Fruit fly (Drosophila melanogaster) whole organism, embryonic: ENCODE measurements around the gene nst.

Experiments
- CG10462 ChIP-seq: fragments of 200-800 bp; sonication (Bioruptor generic); optimal IDR thresholded peaks from 2 replicates; lab custom pipeline; 2016; ENCODE audit warnings: missing biosample characterization, missing genetic modification characterization
- CG10979 ChIP-seq: fragments of 200-800 bp; sonication (Bioruptor generic); optimal IDR thresholded peaks from 2 replicates; lab custom pipeline; 2018; ENCODE audit warnings: missing biosample characterization, mild to moderate bottlenecking, missing genetic modification characterization, moderate library complexity
- CG12236 ChIP-seq: fragments of 200-800 bp; sonication (Bioruptor generic); optimal IDR thresholded peaks from 2 replicates; lab custom pipeline; 2016; ENCODE audit warnings: missing biosample characterization, missing genetic modification characterization
- CG15601 ChIP-seq: fragments of 200-800 bp; sonication (Bioruptor generic); optimal IDR thresholded peaks from 3 replicates; lab custom pipeline; 2019; ENCODE audit warnings: missing biosample characterization, mild to moderate bottlenecking, missing genetic modification characterization, moderate library complexity
- CG17359 ChIP-seq: fragments of 200-800 bp; sonication (Bioruptor generic); optimal IDR thresholded peaks from 3 replicates; lab custom pipeline; 2018; ENCODE audit warnings: missing biosample characterization, mild to moderate bottlenecking, missing genetic modification characterization, moderate library complexity
- CG18262 ChIP-seq: fragments of 200-800 bp; optimal IDR thresholded peaks from 3 replicates; lab custom pipeline; 2019; ENCODE audit warnings: missing biosample characterization, mild to moderate bottlenecking, missing genetic modification characterization, moderate library complexity
- CG2120 ChIP-seq: fragments of 200-800 bp; sonication (Bioruptor generic); optimal IDR thresholded peaks from 3 replicates; lab custom pipeline; 2016; ENCODE audit warnings: missing biosample characterization, missing genetic modification characterization
- CG32772 ChIP-seq: fragments of 200-800 bp; sonication (Bioruptor generic); IDR thresholded peaks from 2 replicates; pipeline ENCODE4 v1.3.6; 2022; ENCODE audit warnings: missing biosample characterization, missing genetic modification characterization
- CG4282 ChIP-seq: fragments of 200-800 bp; sonication (Bioruptor generic); optimal IDR thresholded peaks from 2 replicates; lab custom pipeline; 2016; ENCODE audit warnings: missing biosample characterization, missing genetic modification characterization
- CG43689 ChIP-seq: fragments of 200-800 bp; sonication (Bioruptor generic); IDR thresholded peaks from 2 replicates; pipeline ENCODE4 v1.3.6; 2022; ENCODE audit warnings: missing biosample characterization, missing genetic modification characterization
- CG4424 ChIP-seq: fragments of 200-800 bp; sonication (Bioruptor generic); optimal IDR thresholded peaks from 3 replicates; lab custom pipeline; 2016; ENCODE audit warnings: missing biosample characterization, missing genetic modification characterization
- CG5180 ChIP-seq: fragments of 200-800 bp; sonication (Bioruptor generic); optimal IDR thresholded peaks from 3 replicates; lab custom pipeline; 2017; ENCODE audit warnings: missing biosample characterization, missing genetic modification characterization, mild to moderate bottlenecking, moderate library complexity, missing genetic modification reagents
- CG6854 ChIP-seq: fragments of 200-800 bp; sonication (Bioruptor generic); optimal IDR thresholded peaks from 3 replicates; lab custom pipeline; 2017; ENCODE audit warnings: missing biosample characterization, mild to moderate bottlenecking, missing genetic modification characterization
- CG8290 ChIP-seq, 3 experiments: fragments of 200-800 bp; sonication (Bioruptor generic); optimal IDR thresholded peaks; 2 replicates each; lab custom pipeline; 2016 to 2019; ENCODE audit warnings: missing biosample characterization in 3 of 3, missing genetic modification characterization in 3 of 3, mild to moderate bottlenecking in 2 of 3, moderate library complexity in 1 of 3
- CG9215 ChIP-seq: fragments of 200-800 bp; sonication (Bioruptor generic); IDR thresholded peaks from 2 replicates; pipeline ENCODE4 v1.3.6; 2022; ENCODE audit warnings: missing biosample characterization, missing genetic modification characterization
- CG9609 ChIP-seq: fragments of 200-800 bp; sonication (Bioruptor generic); optimal IDR thresholded peaks from 3 replicates; lab custom pipeline; 2016; ENCODE audit warnings: missing biosample characterization, missing genetic modification characterization
- CkIIα-i1 ChIP-seq: fragments of 200-800 bp; sonication (Bioruptor generic); IDR thresholded peaks from 2 replicates; pipeline ENCODE4 v1.3.6; 2022; ENCODE audit warnings: missing biosample characterization, missing genetic modification characterization
- Dp ChIP-seq: fragments of 200-800 bp; sonication (Bioruptor generic); optimal IDR thresholded peaks from 2 replicates; lab custom pipeline; 2018; ENCODE audit warnings: missing biosample characterization, mild to moderate bottlenecking, missing genetic modification characterization, moderate library complexity
- E2f2 ChIP-seq: fragments of 200-800 bp; sonication (Bioruptor generic); IDR thresholded peaks from 2 replicates; pipeline ENCODE4 v1.3.6; 2022; ENCODE audit warnings: missing biosample characterization, missing genetic modification characterization
- Fer2 ChIP-seq: fragments of 200-800 bp; sonication (Bioruptor generic); optimal IDR thresholded peaks from 2 replicates; lab custom pipeline; 2018; ENCODE audit warnings: missing biosample characterization, mild to moderate bottlenecking, missing genetic modification characterization, moderate library complexity
- Gsc ChIP-seq: fragments of 200-800 bp; sonication (Bioruptor generic); IDR thresholded peaks from 2 replicates; pipeline ENCODE4 v1.3.6; 2022; ENCODE audit warnings: missing biosample characterization, missing genetic modification characterization
- MBD-R2 ChIP-seq: fragments of 200-800 bp; sonication (Bioruptor generic); IDR thresholded peaks from 2 replicates; pipeline ENCODE4 v1.3.6; 2022; ENCODE audit warnings: missing biosample characterization, missing genetic modification characterization
- MESR4 ChIP-seq: fragments of 200-800 bp; sonication (Bioruptor generic); optimal IDR thresholded peaks from 2 replicates; lab custom pipeline; 2018; ENCODE audit warnings: missing biosample characterization, mild to moderate bottlenecking, missing genetic modification characterization, moderate library complexity
- Myb ChIP-seq: fragments of 200-800 bp; sonication (Bioruptor generic); optimal IDR thresholded peaks from 2 replicates; lab custom pipeline; 2016; ENCODE audit warnings: missing biosample characterization, missing genetic modification characterization
- Nf-YC ChIP-seq: fragments of 200-800 bp; optimal IDR thresholded peaks from 3 replicates; lab custom pipeline; 2019; ENCODE audit warnings: missing biosample characterization, mild to moderate bottlenecking, missing genetic modification characterization, moderate library complexity
- Oaz ChIP-seq: fragments of 200-800 bp; sonication (Bioruptor generic); IDR thresholded peaks from 2 replicates; pipeline ENCODE4 v1.3.6; 2022; ENCODE audit warnings: missing biosample characterization, missing genetic modification characterization
- Ptx1 ChIP-seq: fragments of 200-800 bp; sonication (Bioruptor generic); IDR thresholded peaks from 2 replicates; pipeline ENCODE4 v1.3.6; 2022; ENCODE audit warnings: missing biosample characterization, missing genetic modification characterization
- Side ChIP-seq: fragments of 200-800 bp; sonication (Bioruptor generic); optimal IDR thresholded peaks from 2 replicates; lab custom pipeline; 2016; ENCODE audit warnings: missing biosample characterization, missing genetic modification characterization
- Sox102F ChIP-seq: fragments of 200-800 bp; sonication (Bioruptor generic); optimal IDR thresholded peaks from 2 replicates; lab custom pipeline; 2018; ENCODE audit warnings: missing biosample characterization, mild to moderate bottlenecking, missing genetic modification characterization, moderate library complexity
- Sry-β ChIP-seq: fragments of 200-800 bp; sonication (Bioruptor generic); optimal IDR thresholded peaks from 2 replicates; lab custom pipeline; 2018; ENCODE audit warnings: missing biosample characterization, mild to moderate bottlenecking, missing genetic modification characterization, moderate library complexity
- abd-A ChIP-seq: fragments of 200-800 bp; sonication (Bioruptor generic); optimal IDR thresholded peaks from 3 replicates; lab custom pipeline; 2019; ENCODE audit warnings: missing biosample characterization, mild to moderate bottlenecking, missing genetic modification characterization, moderate library complexity
- bcd ChIP-seq: fragments of 200-800 bp; sonication (Bioruptor generic); optimal IDR thresholded peaks from 2 replicates; lab custom pipeline; 2017; ENCODE audit warnings: missing biosample characterization, mild to moderate bottlenecking, missing genetic modification characterization
- br ChIP-seq: fragments of >200 bp; optimal IDR thresholded peaks from 2 replicates; lab custom pipeline; 2017
- bsh ChIP-seq, 2 experiments: fragments of 200-800 bp; sonication (Bioruptor generic); optimal IDR thresholded peaks; 2 replicates each; lab custom pipeline; 2017 to 2018; ENCODE audit warnings: mild to moderate bottlenecking in 2 of 2, missing biosample characterization in 2 of 2, missing genetic modification characterization in 2 of 2, moderate library complexity in 1 of 2
- cato ChIP-seq: fragments of 200-800 bp; sonication (Bioruptor generic); optimal IDR thresholded peaks from 2 replicates; lab custom pipeline; 2016; ENCODE audit warnings: missing biosample characterization, missing genetic modification characterization, borderline replicate concordance
- chinmo ChIP-seq: fragments of 200-800 bp; sonication (Bioruptor generic); IDR thresholded peaks from 4 replicates; pipeline ENCODE4 v1.3.6; 2022; ENCODE audit warnings: missing biosample characterization, missing genetic modification characterization; ENCODE audit not compliant: partially characterized antibody
- ci ChIP-seq: fragments of 200-800 bp; sonication (Bioruptor generic); IDR thresholded peaks from 3 replicates; pipeline ENCODE4 v1.3.6; 2022; ENCODE audit warnings: missing biosample characterization, missing genetic modification characterization
- emc ChIP-seq: fragments of 200-800 bp; sonication (Bioruptor generic); optimal IDR thresholded peaks from 2 replicates; lab custom pipeline; 2016; ENCODE audit warnings: missing biosample characterization, missing genetic modification characterization
- ems ChIP-seq: fragments of 200-800 bp; sonication (Bioruptor generic); optimal IDR thresholded peaks from 3 replicates; lab custom pipeline; 2016; ENCODE audit warnings: missing biosample characterization, missing genetic modification characterization
- eyg ChIP-seq: fragments of 200-800 bp; sonication (Bioruptor generic); optimal IDR thresholded peaks from 3 replicates; lab custom pipeline; 2016; ENCODE audit warnings: missing biosample characterization, missing genetic modification characterization
- mirr ChIP-seq: fragments of 200-800 bp; sonication (Bioruptor generic); optimal IDR thresholded peaks from 3 replicates; lab custom pipeline; 2018; ENCODE audit warnings: missing biosample characterization, mild to moderate bottlenecking, missing genetic modification characterization
- nom ChIP-seq: fragments of 200-800 bp; sonication (Bioruptor generic); optimal IDR thresholded peaks from 2 replicates; lab custom pipeline; 2017; ENCODE audit warnings: missing biosample characterization, missing genetic modification characterization, mild to moderate bottlenecking, moderate library complexity, missing genetic modification reagents
- odd ChIP-seq: fragments of 200-800 bp; sonication (Bioruptor generic); optimal IDR thresholded peaks from 2 replicates; lab custom pipeline; 2017; ENCODE audit warnings: missing biosample characterization, mild to moderate bottlenecking, missing genetic modification characterization
- org-1 ChIP-seq: fragments of 200-800 bp; sonication (Bioruptor generic); optimal IDR thresholded peaks from 2 replicates; lab custom pipeline; 2017; ENCODE audit warnings: missing biosample characterization, missing genetic modification characterization
- peb ChIP-seq: fragments of 200-800 bp; sonication (Bioruptor generic); IDR thresholded peaks from 2 replicates; pipeline ENCODE4 v1.3.6; 2022; ENCODE audit warnings: missing biosample characterization, missing genetic modification characterization
- pfk ChIP-seq: fragments of 200-800 bp; sonication (Bioruptor generic); optimal IDR thresholded peaks from 2 replicates; lab custom pipeline; 2018; ENCODE audit warnings: missing biosample characterization, mild to moderate bottlenecking, missing genetic modification characterization, moderate library complexity
- sens ChIP-seq: fragments of 200-800 bp; sonication (Bioruptor generic); peaks from one replicate; lab custom pipeline; 2016; ENCODE audit warnings: missing biosample characterization, missing genetic modification characterization
- sisA ChIP-seq: fragments of 200-800 bp; sonication (Bioruptor generic); IDR thresholded peaks from 2 replicates; pipeline ENCODE4 v1.3.6; 2022; ENCODE audit warnings: missing biosample characterization, missing genetic modification characterization
- tio ChIP-seq: fragments of 200-800 bp; sonication (Bioruptor generic); optimal IDR thresholded peaks from 2 replicates; lab custom pipeline; 2017; ENCODE audit warnings: missing biosample characterization, missing genetic modification characterization, inconsistent platforms
- zfh1 ChIP-seq: fragments of 200-800 bp; sonication (Bioruptor generic); IDR thresholded peaks from 3 replicates; pipeline ENCODE4 v1.3.6; 2022; ENCODE audit warnings: missing biosample characterization, missing genetic modification characterization

Gene nst

DNA sequence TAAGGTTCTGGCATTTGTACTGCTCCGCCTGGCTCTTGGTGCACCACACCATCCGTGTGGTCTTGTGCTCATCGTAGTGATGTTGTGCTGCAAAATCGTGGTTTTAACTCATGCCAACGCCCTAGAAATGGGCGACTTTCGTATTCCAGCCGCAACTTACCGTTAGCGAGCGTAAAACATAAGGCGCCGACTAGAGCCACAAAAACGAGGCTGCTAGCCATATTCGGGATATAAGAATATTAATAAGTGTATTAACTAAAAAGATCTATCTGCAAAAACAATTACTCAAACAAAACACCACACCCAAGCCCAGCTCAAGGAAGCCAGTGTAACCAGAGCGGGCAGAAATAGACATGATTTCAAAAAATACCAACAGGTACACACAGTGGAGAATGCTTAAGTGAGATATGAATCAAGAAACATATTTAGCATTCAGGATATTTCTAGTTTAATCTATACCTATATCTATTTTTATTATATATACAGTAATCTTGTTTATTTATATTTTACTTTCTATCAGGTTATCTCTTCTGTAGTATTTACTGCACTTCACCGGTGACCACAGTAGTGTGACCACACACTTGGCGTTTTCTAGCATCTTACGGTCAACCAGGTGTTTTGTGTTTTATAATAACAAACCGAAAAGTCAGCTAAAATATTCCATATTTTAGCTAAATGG is 3.6 kb upstream of the nst start, which contains the start of the genes Tsf2 and CG34242 (continued):
- TF ChIP-seq CG4424 (GFP tag; lab: Kevin White, UChicago) (peak; percentile 69), CkIIα-i1 (no peak), CG17359 (tag; lab: Kevin White, UChicago) (peak; percentile 92), nom (peak; percentile 58), cato (GFP tag; lab: Kevin White, UChicago) (no peak), CG4282 (GFP tag; lab: Kevin White, UChicago) (no peak), zfh1 (peak; percentile 93), CG12236 (GFP tag; lab: Kevin White, UChicago) (no peak), eyg (GFP tag; lab: Kevin White, UChicago) (no peak), bcd (GFP tag; lab: Kevin White, UChicago) (peak; percentile 80), CG15601 (tag; lab: Kevin White, UChicago) (peak; percentile 22), Fer2 (tag; lab: Kevin White, UChicago) (peak; percentile 66), mirr (GFP tag; lab: Kevin White, UChicago) (no peak), Sox102F (GFP tag; lab: Kevin White, UChicago) (no peak), CG43689 (no peak), CG10462 (GFP tag; lab: Kevin White, UChicago) (no peak), MESR4 (GFP tag; lab: Kevin White, UChicago) (peak; percentile 52), peb (GFP tag; lab: Robert Waterston, UW) (peak; percentile 89), Dp (GFP tag; lab: Kevin White, UChicago) (peak; percentile 25), Side (GFP tag; lab: Kevin White, UChicago) (no peak), CG2120 (GFP tag; lab: Kevin White, UChicago) (peak; percentile 0), CG8290 (GFP tag; optimal IDR thresholded peaks at IDR 0.05; lab: Kevin White, UChicago) (no peak), CG8290 (tag; optimal IDR thresholded peaks at IDR 0.05; lab: Kevin White, UChicago) (no peak), br (no peak), CG9609 (GFP tag; lab: Kevin White, UChicago) (no peak), CG18262 (tag; lab: Kevin White, UChicago) (peak; percentile 85), bsh (GFP tag; optimal IDR thresholded peaks at IDR 0.05; lab: Kevin White, UChicago) (peak in 1 of 2 experiments; percentile 14), Nf-YC (tag; lab: Kevin White, UChicago) (peak; percentile 55), org-1 (GFP tag; lab: Kevin White, UChicago) (peak; percentile 2), ems (GFP tag; lab: Kevin White, UChicago) (no peak), CG10979 (tag; lab: Kevin White, UChicago) (peak; percentile 85), E2f2 (GFP tag; lab: Robert Waterston, UW) (peak; percentile 24; the same call in 1 of the 2 replicates), odd (GFP tag; lab: Kevin White, UChicago) (no peak), Gsc (GFP tag; lab: Robert Waterston, UW) (peak; percentile 63; the same call in 1 of the 2 replicates), Sry-β (no peak), tio (GFP tag; lab: Kevin White, UChicago) (no peak), CG32772 (peak; percentile 96), ci (GFP tag; lab: Robert Waterston, UW) (no peak), Oaz (peak; percentile 88), Myb (no peak), CG9215 (GFP tag; lab: Robert Waterston, UW) (peak; percentile 86), sisA (peak; percentile 96), sens (peak; percentile 67), emc (no peak), CG5180 (no peak), MBD-R2 (GFP tag; lab: Robert Waterston, UW) (peak; percentile 91), abd-A (tag; lab: Kevin White, UChicago) (no peak), CG6854 (GFP tag; lab: Kevin White, UChicago) (no peak), pfk (GFP tag; lab: Kevin White, UChicago) (no peak), chinmo (GFP tag; lab: Robert Waterston, UW) (no peak), Ptx1 (GFP tag; lab: Robert Waterston, UW) (peak; percentile 99)
